Worm (Caenorhabditis elegans) whole organism, late embryonic: ENCODE measurements around the gene ostb-1.

Experiments
- pha-4 ChIP-seq: fragments of 150-350 bp; optimal IDR thresholded peaks from 2 replicates; lab custom pipeline; 2018; ENCODE audit warnings: missing biosample characterization, missing genetic modification reagents, missing genetic modification characterization
- unc-86 ChIP-seq: sonication (generic microtip); optimal IDR thresholded peaks from 2 replicates; lab custom pipeline; 2016; ENCODE audit warnings: missing genetic modification characterization, missing compliant biosample characterization

DNA sequence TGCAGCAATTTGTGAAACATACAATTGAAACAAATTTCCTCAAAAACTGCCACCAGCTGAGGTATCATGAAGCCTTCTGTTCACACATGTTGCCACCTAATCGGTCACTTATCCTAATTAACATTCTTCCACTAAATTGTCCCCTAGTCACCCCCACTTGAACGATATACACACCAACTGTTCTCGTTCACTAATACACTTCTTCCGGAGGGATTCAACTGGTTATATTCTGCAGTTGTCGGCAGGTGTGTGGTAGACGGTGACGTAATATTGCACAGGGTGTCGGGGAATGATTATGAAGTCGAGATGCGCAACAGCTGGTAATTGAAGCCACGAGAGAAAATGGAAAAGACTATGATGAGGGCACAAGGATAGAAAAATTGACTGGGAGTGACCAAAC, 48.9 kb upstream of the ostb-1 start:
- TF ChIP-seq unc-86: no peak
- no peak for TF ChIP-seq pha-4 (tag; lab: Kevin White, UChicago)
